Worm (Caenorhabditis elegans): ENCODE data around the gene H39E23.2.

H39E23.2 gene

DNA sequence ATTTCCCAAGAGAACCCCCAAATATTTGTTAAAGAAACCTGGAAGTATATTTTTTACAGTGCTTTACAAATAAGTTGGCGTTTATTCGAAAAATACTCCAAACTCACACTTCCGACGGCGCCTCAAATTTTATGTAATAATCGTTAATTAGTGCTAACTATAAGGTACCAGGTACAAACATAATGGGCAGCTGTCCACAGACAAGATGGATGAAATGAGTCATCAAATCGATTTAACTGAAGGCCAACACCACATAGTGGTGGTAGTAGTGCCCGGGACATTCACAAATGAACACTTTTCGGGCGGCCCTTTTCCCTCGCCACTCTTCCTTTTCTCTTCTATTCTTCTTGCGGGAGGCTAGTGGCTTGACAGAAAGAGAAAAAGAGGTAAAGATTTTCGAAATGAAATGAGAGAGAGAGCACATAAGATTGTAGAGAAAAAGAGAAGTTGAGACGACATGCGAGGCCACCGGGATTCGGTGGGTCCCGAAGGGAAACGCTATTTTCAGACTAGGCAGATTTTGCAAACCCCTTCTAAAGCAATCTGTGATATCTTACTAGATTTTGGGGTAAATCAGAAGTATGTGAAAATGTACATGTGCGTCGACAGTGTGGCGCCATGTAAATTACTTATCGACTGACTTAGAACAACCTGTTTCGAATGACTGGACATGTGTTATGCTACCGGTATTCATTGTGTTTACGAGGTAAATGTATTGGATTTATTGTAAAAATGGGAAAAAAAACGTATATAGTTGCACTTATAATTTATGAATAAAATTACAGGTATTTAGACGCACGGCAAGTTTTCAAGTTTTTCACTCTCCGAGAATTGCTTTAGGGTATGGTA lies 29.3 kb downstream of the H39E23.2 start:
- TF ChIP-seq nhr-23 (tag; optimal IDR thresholded peaks at IDR 0.05) (no peak), daf-12 (tag; optimal IDR thresholded peaks at IDR 0.05) (no peak), lin-39 (tag; optimal IDR thresholded peaks at IDR 0.05) (peak; percentile 40), lin-15B (tag; optimal IDR thresholded peaks at IDR 0.05) (peak; percentile 16), ama-1 (optimal IDR thresholded peaks at IDR 0.05) (peak; percentile 5), nhr-67 (tag; optimal IDR thresholded peaks at IDR 0.05) (no peak), hmg-11 (tag; optimal IDR thresholded peaks at IDR 0.05) (peak; percentile 23), nhr-25 (tag; optimal IDR thresholded peaks at IDR 0.05) (peak; percentile 23)

DNA sequence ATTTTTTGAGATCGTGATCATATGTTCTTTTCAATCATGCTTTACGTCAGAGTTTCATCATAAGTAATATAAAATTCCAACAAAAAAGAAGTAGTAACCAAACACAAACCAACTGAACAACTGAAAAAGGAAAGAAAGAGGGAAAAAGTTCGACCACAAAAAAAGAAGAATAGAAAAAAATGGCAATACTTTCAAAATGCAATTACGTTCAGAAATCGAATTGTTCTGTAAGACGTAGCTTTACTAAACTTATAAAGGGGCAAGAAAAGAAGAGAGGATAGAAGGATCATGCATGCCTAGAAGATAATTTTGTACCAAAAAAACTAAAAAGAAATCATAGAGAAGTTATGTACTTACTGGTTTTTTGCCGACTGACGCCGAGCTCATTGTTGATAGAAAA lies 30.6 kb downstream of the H39E23.2 start:
- TF ChIP-seq fkh-10 (GFP tag; optimal IDR thresholded peaks at IDR 0.05): peak; percentile 82
- TF ChIP-seq ztf-4 (tag; optimal IDR thresholded peaks at IDR 0.05): no peak

DNA sequence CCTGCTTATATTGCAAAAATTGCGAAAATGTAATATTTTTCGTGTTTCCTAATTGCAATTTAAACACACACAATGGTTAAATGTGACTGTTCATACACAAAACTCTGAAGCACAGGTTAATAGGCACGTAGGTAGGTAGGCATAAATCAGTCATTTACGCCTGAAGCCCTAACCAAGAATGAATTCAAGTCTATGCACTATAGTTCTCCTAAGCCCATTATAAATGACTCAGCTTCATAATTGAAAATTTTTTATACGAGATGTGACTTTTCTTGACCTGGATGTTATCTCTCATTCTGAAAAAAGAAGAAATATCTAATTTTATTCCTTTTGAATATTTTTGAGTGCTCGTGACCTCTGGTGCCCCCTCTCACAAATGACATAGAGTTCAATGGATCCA lies 31.7 kb downstream of the H39E23.2 start:
- no peak for TF ChIP-seq mml-1 (tag; optimal IDR thresholded peaks at IDR 0.05)
- TF ChIP-seq nhr-77 (tag; optimal IDR thresholded peaks at IDR 0.05): no peak
- TF ChIP-seq egl-5 (tag; optimal IDR thresholded peaks at IDR 0.05): no peak
- TF ChIP-seq aly-2 (tag; optimal IDR thresholded peaks at IDR 0.05): no peak
- TF ChIP-seq nhr-43 (tag; optimal IDR thresholded peaks at IDR 0.05; ENCODE audit: poor library complexity, severe bottlenecking): no peak
- no peak for TF ChIP-seq ZK546.5 (tag; optimal IDR thresholded peaks at IDR 0.05)
- TF ChIP-seq eor-1 (tag; optimal IDR thresholded peaks at IDR 0.05): no peak
- TF ChIP-seq unc-39 (tag; optimal IDR thresholded peaks at IDR 0.05): no peak
- TF ChIP-seq ceh-16 (tag; optimal IDR thresholded peaks at IDR 0.05): no peak
- no peak for TF ChIP-seq hmg-11 (tag; optimal IDR thresholded peaks at IDR 0.05)
- no peak for TF ChIP-seq fos-1 (tag; optimal IDR thresholded peaks at IDR 0.05)
- TF ChIP-seq pha-4 (tag; optimal IDR thresholded peaks at IDR 0.05): no peak

DNA sequence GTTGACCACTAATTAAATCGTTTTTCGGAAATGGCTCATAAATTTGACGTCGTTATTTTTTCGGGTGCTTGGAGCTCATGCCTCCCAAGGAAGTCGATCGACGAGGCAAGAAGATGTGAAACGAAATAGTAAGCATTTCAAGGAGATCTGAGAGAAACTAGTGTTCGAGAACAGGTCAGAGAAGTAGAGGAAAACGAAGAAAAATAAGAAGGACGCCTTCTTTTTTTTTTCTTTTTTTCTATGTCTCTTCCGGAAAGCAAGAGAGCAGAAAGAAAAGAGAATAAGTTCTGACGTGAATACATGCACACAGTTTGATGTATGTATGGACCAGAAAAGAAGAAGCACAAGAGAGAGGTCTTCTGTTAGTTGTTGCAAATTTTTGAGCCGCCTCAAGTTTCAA lies 33.5 kb downstream of the H39E23.2 start:
- TF ChIP-seq snpc-4 (tag; optimal IDR thresholded peaks at IDR 0.05): no peak
- peak; percentile 48 for TF ChIP-seq tbx-2 (tag; optimal IDR thresholded peaks at IDR 0.05)
- TF ChIP-seq egl-27 (tag; optimal IDR thresholded peaks at IDR 0.05): no peak
- no peak for TF ChIP-seq elt-1 (tag; optimal IDR thresholded peaks at IDR 0.05)
- TF ChIP-seq elt-2 (tag; optimal IDR thresholded peaks at IDR 0.05): no peak
- TF ChIP-seq elt-3 (tag; optimal IDR thresholded peaks at IDR 0.05): no peak
- no peak for TF ChIP-seq pha-4 (tag; optimal IDR thresholded peaks at IDR 0.05)
- peak; percentile 53 for TF ChIP-seq nfya-1 (tag; optimal IDR thresholded peaks at IDR 0.05; ENCODE audit: insufficient read depth)
- no peak for TF ChIP-seq ceh-28 (tag; optimal IDR thresholded peaks at IDR 0.05)
- TF ChIP-seq lin-15B (tag; optimal IDR thresholded peaks at IDR 0.05): peak; percentile 38
- no peak for TF ChIP-seq aly-2 (tag; optimal IDR thresholded peaks at IDR 0.05)
- no peak for TF ChIP-seq nhr-12 (tag; optimal IDR thresholded peaks at IDR 0.05)
- peak; percentile 58 for TF ChIP-seq hmg-11 (tag; optimal IDR thresholded peaks at IDR 0.05)
- no peak for TF ChIP-seq ceh-82 (tag; optimal IDR thresholded peaks at IDR 0.05)
- peak; percentile 77 for TF ChIP-seq fkh-10 (GFP tag; optimal IDR thresholded peaks at IDR 0.05)
- TF ChIP-seq nhr-43 (tag; optimal IDR thresholded peaks at IDR 0.05; ENCODE audit: poor library complexity, severe bottlenecking): no peak

DNA sequence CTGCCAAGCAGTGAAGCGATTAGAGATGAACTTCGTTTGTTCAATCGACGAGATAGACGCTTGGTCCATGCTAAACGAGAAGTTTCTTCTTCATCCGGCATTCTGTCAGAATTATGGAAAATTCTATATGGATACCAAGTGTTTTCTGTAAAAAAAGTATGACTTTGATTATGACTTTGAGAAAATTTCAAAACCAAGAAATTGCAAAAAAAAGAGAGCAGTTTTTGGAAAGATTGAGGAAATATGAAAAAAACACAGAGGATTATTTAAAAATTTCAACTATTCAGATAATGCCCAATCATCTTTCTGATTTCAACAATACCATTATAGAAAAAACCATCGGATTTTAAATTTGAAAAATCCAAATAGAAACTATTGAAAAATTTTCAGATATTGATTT lies 35.1 kb downstream of the H39E23.2 start, which contains the start of gene par-1:
Gene par-1 (minus strand): TSS at position 101 of the 400 bp plus-strand sequence.
- TF ChIP-seq fos-1 (tag; optimal IDR thresholded peaks at IDR 0.05): no peak
- TF ChIP-seq nhr-28 (tag; optimal IDR thresholded peaks at IDR 0.05): no peak
- TF ChIP-seq ZK546.5 (tag; optimal IDR thresholded peaks at IDR 0.05): no peak
- no peak for TF ChIP-seq nhr-23 (tag; optimal IDR thresholded peaks at IDR 0.05)
- no peak for TF ChIP-seq egl-5 (tag; optimal IDR thresholded peaks at IDR 0.05)
- no peak for TF ChIP-seq jun-1 (tag; optimal IDR thresholded peaks at IDR 0.05)
- TF ChIP-seq ztf-4 (tag; optimal IDR thresholded peaks at IDR 0.05): no peak
- no peak for TF ChIP-seq eor-1 (tag; optimal IDR thresholded peaks at IDR 0.05)
- no peak for TF ChIP-seq ztf-11 (tag; optimal IDR thresholded peaks at IDR 0.05)
